Fruit fly (Drosophila melanogaster) whole organism, prepupa: ENCODE results near the gene CG42465.
A peak's percentile ranks its signal among the peaks of the same experiment; 100 is the strongest.

ENCODE experiments used
- Blimp-1 ChIP-seq: fragments of 200-800 bp; sonication (Bioruptor generic); optimal IDR thresholded peaks from 3 replicates; lab custom pipeline; 2017; ENCODE audit warnings: missing biosample characterization, missing genetic modification characterization, mild to moderate bottlenecking, moderate library complexity, missing genetic modification reagents
- CG10631 ChIP-seq: fragments of 200-800 bp; sonication (Bioruptor generic); optimal IDR thresholded peaks from 2 replicates; lab custom pipeline; 2016; ENCODE audit warnings: missing biosample characterization, missing genetic modification characterization
- CG10669 ChIP-seq: fragments of 200-800 bp; sonication (Bioruptor generic); optimal IDR thresholded peaks from 3 replicates; lab custom pipeline; 2018; ENCODE audit warnings: missing biosample characterization, mild to moderate bottlenecking, missing genetic modification characterization, moderate library complexity
- CG11294 ChIP-seq: fragments of 200-800 bp; sonication (Bioruptor generic); IDR thresholded peaks from 2 replicates; pipeline ENCODE4 v1.3.6; 2022; ENCODE audit warnings: missing biosample characterization, missing genetic modification characterization
- CG11902 ChIP-seq: fragments of 200-800 bp; sonication (Bioruptor generic); optimal IDR thresholded peaks from 3 replicates; lab custom pipeline; 2016; ENCODE audit warnings: missing biosample characterization, missing genetic modification characterization
- CG15336 ChIP-seq: fragments of 200-800 bp; sonication (Bioruptor generic); IDR thresholded peaks from 2 replicates; pipeline ENCODE4 v1.3.6; 2022; ENCODE audit warnings: missing biosample characterization, missing genetic modification characterization
- CG16779 ChIP-seq: fragments of 200-800 bp; sonication (Bioruptor generic); optimal IDR thresholded peaks from 3 replicates; lab custom pipeline; 2017; ENCODE audit warnings: missing biosample characterization, mild to moderate bottlenecking, missing genetic modification characterization
- CG3032 ChIP-seq: fragments of 200-800 bp; optimal IDR thresholded peaks from 2 replicates; lab custom pipeline; 2019; ENCODE audit warnings: missing biosample characterization, mild to moderate bottlenecking, missing genetic modification characterization, moderate library complexity
- CG31627 ChIP-seq: fragments of 200-800 bp; sonication (Bioruptor generic); optimal IDR thresholded peaks from 3 replicates; lab custom pipeline; 2016; ENCODE audit warnings: missing biosample characterization, missing genetic modification characterization
- CG32006 ChIP-seq: fragments of 200-800 bp; sonication (Bioruptor generic); optimal IDR thresholded peaks from 3 replicates; lab custom pipeline; 2017; ENCODE audit warnings: missing biosample characterization, mild to moderate bottlenecking, missing genetic modification characterization
- CG6163 ChIP-seq: fragments of 200-800 bp; sonication (Bioruptor generic); IDR thresholded peaks from 3 replicates; pipeline ENCODE4 v1.3.6; 2022; ENCODE audit warnings: missing biosample characterization, missing genetic modification characterization
- CG6276 ChIP-seq: fragments of 200-800 bp; sonication (Bioruptor generic); optimal IDR thresholded peaks from 2 replicates; lab custom pipeline; 2017; ENCODE audit warnings: missing biosample characterization, mild to moderate bottlenecking, missing genetic modification characterization
- CG6792 ChIP-seq: fragments of 200-800 bp; sonication (Bioruptor generic); optimal IDR thresholded peaks from 3 replicates; lab custom pipeline; 2016; ENCODE audit warnings: missing biosample characterization, missing genetic modification characterization
- CG6808 ChIP-seq: fragments of 200-800 bp; sonication (Bioruptor generic); optimal IDR thresholded peaks from 3 replicates; lab custom pipeline; 2017; ENCODE audit warnings: missing biosample characterization, missing genetic modification characterization, mild to moderate bottlenecking, moderate library complexity, missing genetic modification reagents
- CG6854 ChIP-seq: fragments of 200-800 bp; sonication (Bioruptor generic); optimal IDR thresholded peaks from 2 replicates; lab custom pipeline; 2017; ENCODE audit warnings: missing biosample characterization, mild to moderate bottlenecking, missing genetic modification characterization
- CG7368 ChIP-seq: fragments of 200-800 bp; sonication (Bioruptor generic); optimal IDR thresholded peaks from 3 replicates; lab custom pipeline; 2016; ENCODE audit warnings: missing biosample characterization, missing genetic modification characterization
- CG8119 ChIP-seq: fragments of 200-800 bp; sonication (Bioruptor generic); IDR thresholded peaks from 3 replicates; pipeline ENCODE4 v1.3.6; 2022; ENCODE audit warnings: missing biosample characterization, missing genetic modification characterization
- CG8319 ChIP-seq: fragments of 200-800 bp; sonication (Bioruptor generic); optimal IDR thresholded peaks from 3 replicates; lab custom pipeline; 2016; ENCODE audit warnings: missing biosample characterization, missing genetic modification characterization
- CG8632 ChIP-seq: fragments of 200-800 bp; sonication (Bioruptor generic); optimal IDR thresholded peaks from 3 replicates; lab custom pipeline; 2016; ENCODE audit warnings: missing biosample characterization, missing genetic modification characterization
- CG9139 ChIP-seq: fragments of 200-800 bp; sonication (Bioruptor generic); optimal IDR thresholded peaks from 3 replicates; lab custom pipeline; 2017; ENCODE audit warnings: missing biosample characterization, mild to moderate bottlenecking, missing genetic modification characterization
- Eip75B ChIP-seq: fragments of 200-800 bp; sonication (Bioruptor generic); optimal IDR thresholded peaks from 3 replicates; lab custom pipeline; 2016; ENCODE audit warnings: missing biosample characterization, missing genetic modification characterization
- Eip78C ChIP-seq: fragments of 200-800 bp; sonication (Bioruptor generic); peaks from one replicate; lab custom pipeline; 2016; ENCODE audit warnings: missing biosample characterization, missing genetic modification characterization
- Eip93F ChIP-seq: fragments of 200-800 bp; sonication (Bioruptor generic); optimal IDR thresholded peaks from 2 replicates; lab custom pipeline; 2016; ENCODE audit warnings: missing biosample characterization, mild to moderate bottlenecking, missing genetic modification characterization
- Ets21C ChIP-seq: fragments of 200-800 bp; sonication (Bioruptor generic); optimal IDR thresholded peaks from 3 replicates; lab custom pipeline; 2016; ENCODE audit warnings: missing biosample characterization, missing genetic modification characterization
- Ets96B ChIP-seq: fragments of 200-800 bp; optimal IDR thresholded peaks from 2 replicates; lab custom pipeline; 2019; ENCODE audit warnings: missing biosample characterization, mild to moderate bottlenecking, missing genetic modification characterization, moderate library complexity
- Gug ChIP-seq: fragments of 200-800 bp; sonication (Bioruptor generic); IDR thresholded peaks from 2 replicates; pipeline ENCODE4 v1.3.6; 2022; ENCODE audit warnings: missing biosample characterization, missing genetic modification characterization
- Hr38 ChIP-seq: sonication (Bioruptor generic); optimal IDR thresholded peaks from 2 replicates; lab custom pipeline; 2016; ENCODE audit warnings: missing biosample characterization, missing genetic modification characterization
- Met ChIP-seq: fragments of 200-800 bp; sonication (Bioruptor generic); optimal IDR thresholded peaks from 3 replicates; lab custom pipeline; 2016; ENCODE audit warnings: missing biosample characterization, missing genetic modification characterization
- OdsH ChIP-seq: fragments of 200-800 bp; sonication (Bioruptor generic); optimal IDR thresholded peaks from 3 replicates; lab custom pipeline; 2016; ENCODE audit warnings: missing biosample characterization, missing genetic modification characterization
- Smox ChIP-seq: fragments of 200-800 bp; sonication (Bioruptor generic); optimal IDR thresholded peaks from 3 replicates; lab custom pipeline; 2016; ENCODE audit warnings: missing biosample characterization, missing genetic modification characterization
- Sox15 ChIP-seq: fragments of 200-800 bp; sonication (Bioruptor generic); optimal IDR thresholded peaks from 3 replicates; lab custom pipeline; 2016; ENCODE audit warnings: missing biosample characterization, missing genetic modification characterization
- achi ChIP-seq: fragments of 200-800 bp; sonication (Bioruptor generic); optimal IDR thresholded peaks from 3 replicates; lab custom pipeline; 2016; ENCODE audit warnings: missing biosample characterization, missing genetic modification characterization
- acj6 ChIP-seq: fragments of 200-800 bp; sonication (Bioruptor generic); optimal IDR thresholded peaks from 3 replicates; lab custom pipeline; 2016; ENCODE audit warnings: missing biosample characterization, missing genetic modification characterization
- cyc ChIP-seq: fragments of 200-800 bp; sonication (Bioruptor generic); optimal IDR thresholded peaks from 3 replicates; lab custom pipeline; 2016; ENCODE audit warnings: missing biosample characterization, missing genetic modification characterization
- dac ChIP-seq: fragments of 200-800 bp; sonication (Bioruptor generic); optimal IDR thresholded peaks from 2 replicates; lab custom pipeline; 2017; ENCODE audit warnings: missing biosample characterization, mild to moderate bottlenecking, missing genetic modification characterization
- dsx ChIP-seq: fragments of 200-800 bp; optimal IDR thresholded peaks from 3 replicates; lab custom pipeline; 2019; ENCODE audit warnings: missing biosample characterization, mild to moderate bottlenecking, missing genetic modification characterization, moderate library complexity; ENCODE audit not compliant: poor library complexity, severe bottlenecking
- eg ChIP-seq: fragments of 200-800 bp; sonication (Bioruptor generic); IDR thresholded peaks from 3 replicates; pipeline ENCODE4 v1.3.6; 2022; ENCODE audit warnings: missing biosample characterization, missing genetic modification characterization
- esn ChIP-seq: fragments of 200-800 bp; sonication (Bioruptor generic); optimal IDR thresholded peaks from 2 replicates; lab custom pipeline; 2016; ENCODE audit warnings: missing biosample characterization, mild to moderate bottlenecking, missing genetic modification characterization, moderate library complexity
- fd59A ChIP-seq: fragments of 200-800 bp; sonication (Bioruptor generic); optimal IDR thresholded peaks from 2 replicates; lab custom pipeline; 2017; ENCODE audit warnings: missing biosample characterization, mild to moderate bottlenecking, missing genetic modification characterization, missing genetic modification reagents
- fd85E ChIP-seq: fragments of 200-800 bp; sonication (Bioruptor generic); optimal IDR thresholded peaks from 3 replicates; lab custom pipeline; 2016; ENCODE audit warnings: missing biosample characterization, missing genetic modification characterization
- fkh ChIP-seq: fragments of 200-800 bp; sonication (Bioruptor generic); optimal IDR thresholded peaks from 3 replicates; lab custom pipeline; 2017; ENCODE audit warnings: missing biosample characterization, mild to moderate bottlenecking, missing genetic modification characterization, moderate library complexity
- lz ChIP-seq: fragments of 200-800 bp; sonication (Bioruptor generic); optimal IDR thresholded peaks from 3 replicates; lab custom pipeline; 2016; ENCODE audit warnings: missing biosample characterization, missing genetic modification characterization
- pdm3 ChIP-seq: fragments of 200-800 bp; sonication (Bioruptor generic); optimal IDR thresholded peaks from 3 replicates; lab custom pipeline; 2016; ENCODE audit warnings: missing biosample characterization, missing genetic modification characterization
- salr ChIP-seq, 2 experiments: fragments of 200-800 bp; sonication (Bioruptor generic); optimal IDR thresholded peaks; 3 replicates each; lab custom pipeline; 2016 to 2018; ENCODE audit warnings: missing biosample characterization in 2 of 2, missing genetic modification characterization in 2 of 2, mild to moderate bottlenecking in 1 of 2
- spab ChIP-seq: fragments of 200-800 bp; sonication (Bioruptor generic); optimal IDR thresholded peaks from 2 replicates; lab custom pipeline; 2017; ENCODE audit warnings: missing biosample characterization, mild to moderate bottlenecking, missing genetic modification characterization, missing genetic modification reagents
- ss ChIP-seq, 2 experiments: fragments of 200-800 bp; sonication (Bioruptor generic); optimal IDR thresholded peaks; 2 replicates in 1 of 2; 3 replicates in 1 of 2; lab custom pipeline; 2017 to 2018; ENCODE audit warnings: mild to moderate bottlenecking in 2 of 2, missing biosample characterization in 2 of 2, missing genetic modification characterization in 2 of 2, moderate library complexity in 1 of 2
- svp ChIP-seq: fragments of 200-800 bp; sonication (Bioruptor generic); peaks from one replicate; lab custom pipeline; 2016; ENCODE audit warnings: missing biosample characterization, missing genetic modification characterization
- topi ChIP-seq: fragments of 200-800 bp; sonication (Bioruptor generic); optimal IDR thresholded peaks from 3 replicates; lab custom pipeline; 2016; ENCODE audit warnings: missing biosample characterization, missing genetic modification characterization

Gene CG42465

dm6 chr2L:3717673-3718235 lies 17.8 kb downstream of the CG42465 start, which contains the start of the genes lectin-24A and Shaw:
Gene lectin-24A, minus strand, starts transcription at chr2L:3717773.
Gene Shaw, plus strand, starts transcription at chr2L:3718185.
- TF ChIP-seq cyc (GFP tag; lab: Kevin White, UChicago) (no peak), CG31627 (no peak), CG7368 (GFP tag; lab: Kevin White, UChicago) (no peak), Ets21C (GFP tag; lab: Kevin White, UChicago) (no peak), achi (GFP tag; lab: Kevin White, UChicago) (peak; percentile 11), Smox (GFP tag; lab: Kevin White, UChicago) (no peak), svp (GFP tag; lab: Kevin White, UChicago) (no peak)

- TF ChIP-seq eg (no peak), Blimp-1 (GFP tag; lab: Kevin White, UChicago) (no peak), CG8319 (GFP tag; lab: Kevin White, UChicago) (no peak), Smox (GFP tag; lab: Kevin White, UChicago) (peak; percentile 26), CG9139 (peak; percentile 40), salr (GFP tag; optimal IDR thresholded peaks at IDR 0.05; lab: Kevin White, UChicago) (peak in 1 of 2 experiments; percentile 40), dac (GFP tag; lab: Kevin White, UChicago) (no peak), spab (GFP tag; lab: Kevin White, UChicago) (peak; percentile 33), Eip93F (GFP tag; lab: Kevin White, UChicago) (no peak), svp (GFP tag; lab: Kevin White, UChicago) (peak; percentile 67), CG32006 (GFP tag; lab: Kevin White, UChicago) (no peak), Eip75B (GFP tag; lab: Kevin White, UChicago) (peak; percentile 16), CG10669 (peak; percentile 25), CG6854 (GFP tag; lab: Kevin White, UChicago) (no peak), CG6792 (GFP tag; lab: Kevin White, UChicago) (peak; percentile 22), CG6163 (GFP tag; lab: Robert Waterston, UW) (no peak), Sox15 (GFP tag; lab: Kevin White, UChicago) (no peak), fd59A (GFP tag; lab: Kevin White, UChicago) (peak; percentile 45), Ets96B (tag; lab: Kevin White, UChicago) (no peak), CG15336 (GFP tag; lab: Robert Waterston, UW) (no peak), CG10631 (GFP tag; lab: Kevin White, UChicago) (peak; percentile 32), CG8119 (no peak), CG8632 (peak; percentile 42), CG16779 (tag; lab: Kevin White, UChicago) (no peak), esn (no peak), lz (GFP tag; lab: Kevin White, UChicago) (peak; percentile 1), Met (GFP tag; lab: Kevin White, UChicago) (peak; percentile 22), CG6808 (GFP tag; lab: Kevin White, UChicago) (peak; percentile 59), CG3032 (tag; lab: Kevin White, UChicago) (no peak), Hr38 (GFP tag; lab: Kevin White, UChicago) (no peak), CG6276 (GFP tag; lab: Kevin White, UChicago) (no peak), topi (GFP tag; lab: Kevin White, UChicago) (no peak), CG11902 (GFP tag; lab: Kevin White, UChicago) (no peak), dsx (GFP tag; lab: Kevin White, UChicago) (no peak), acj6 (GFP tag; lab: Kevin White, UChicago) (peak; percentile 39), Gug (GFP tag; lab: Robert Waterston, UW) (no peak), achi (GFP tag; lab: Kevin White, UChicago) (peak; percentile 33), CG11294 (no peak), fkh (GFP tag; lab: Kevin White, UChicago) (no peak), pdm3 (GFP tag; lab: Kevin White, UChicago) (peak; percentile 50), CG31627 (no peak), Eip78C (GFP tag; lab: Kevin White, UChicago) (peak; percentile 88), ss (GFP tag; optimal IDR thresholded peaks at IDR 0.05; lab: Kevin White, UChicago) (no peak), cyc (GFP tag; lab: Kevin White, UChicago) (peak; percentile 14), OdsH (GFP tag; lab: Kevin White, UChicago) (peak; percentile 40), fd85E (GFP tag; lab: Kevin White, UChicago) (no peak)
Observed at dm6 chr2L:3719414-3719959, 19.5 kb downstream of the CG42465 start.
